Worm (Caenorhabditis elegans) whole organism, L1 larva: Measurements from ENCODE around the gene Y53F4B.27.
A peak's percentile ranks its signal among the peaks of the same experiment; 100 is the strongest.

Experiments
- C04F5.9 ChIP-seq: sonication (generic microtip); optimal IDR thresholded peaks from 2 replicates; lab custom pipeline; 2016; ENCODE audit warnings: missing genetic modification characterization, missing compliant biosample characterization
- Y116A8C.19 ChIP-seq: sonication (generic microtip); optimal IDR thresholded peaks from 2 replicates; lab custom pipeline; 2016; ENCODE audit warnings: missing compliant biosample characterization, missing genetic modification characterization, borderline replicate concordance
- aha-1 ChIP-seq: fragments of 150-350 bp; optimal IDR thresholded peaks from 2 replicates; lab custom pipeline; 2014; ENCODE audit warnings: missing biosample characterization, missing genetic modification characterization
- aly-2 ChIP-seq: fragments of 150-350 bp; optimal IDR thresholded peaks from 2 replicates; lab custom pipeline; 2014; ENCODE audit warnings: missing biosample characterization, missing genetic modification characterization
- ama-1 ChIP-seq: fragments of 150-350 bp; optimal IDR thresholded peaks from 2 replicates; lab custom pipeline; 2014
- blmp-1 ChIP-seq: fragments of 150-350 bp; optimal IDR thresholded peaks from 2 replicates; lab custom pipeline; 2014; ENCODE audit warnings: missing biosample characterization, missing genetic modification characterization
- ceh-90 ChIP-seq: sonication (generic microtip); optimal IDR thresholded peaks from 2 replicates; lab custom pipeline; 2016; ENCODE audit warnings: missing genetic modification characterization, missing compliant biosample characterization
- ces-1 ChIP-seq: fragments of 150-350 bp; optimal IDR thresholded peaks from 2 replicates; lab custom pipeline; 2014; ENCODE audit warnings: missing biosample characterization, missing genetic modification reagents, missing genetic modification characterization
- dsc-1 ChIP-seq: sonication (generic microtip); optimal IDR thresholded peaks from 2 replicates; lab custom pipeline; 2016; ENCODE audit warnings: mild to moderate bottlenecking, missing genetic modification characterization, missing compliant biosample characterization
- efl-1 ChIP-seq, 4 experiments: fragments of 150-350 bp; optimal IDR thresholded peaks in 3 of 4; peaks in 1 of 4; 1 replicate in 1 of 4; 2 replicates in 3 of 4; lab custom pipeline; 2014; ENCODE audit warnings: missing biosample characterization in 2 of 4, missing genetic modification characterization in 2 of 4, missing genetic modification reagents in 2 of 4
- egl-13 ChIP-seq: sonication (generic microtip); optimal IDR thresholded peaks from 2 replicates; lab custom pipeline; 2016; ENCODE audit warnings: missing genotype, missing genetic modification reagents, missing genetic modification characterization, missing compliant biosample characterization
- egl-27 ChIP-seq, 2 experiments: fragments of 150-350 bp in 1 of 2; sonication (generic microtip); optimal IDR thresholded peaks; 3 replicates each; lab custom pipeline; 2017 to 2018; ENCODE audit warnings: missing biosample characterization in 2 of 2, missing genetic modification characterization in 2 of 2, missing genetic modification reagents in 2 of 2
- elt-2 ChIP-seq: sonication (generic microtip); optimal IDR thresholded peaks from 2 replicates; lab custom pipeline; 2016; ENCODE audit warnings: missing genetic modification characterization, mild to moderate bottlenecking, inconsistent platforms, missing compliant biosample characterization, missing genetic modification reagents
- elt-3 ChIP-seq, 6 experiments: fragments of 150-350 bp in 1 of 6; sonication (generic microtip); optimal IDR thresholded peaks; 2 replicates each; lab custom pipeline; 2017 to 2018; ENCODE audit warnings: missing biosample characterization in 6 of 6, missing genetic modification characterization in 6 of 6, inconsistent platforms in 1 of 6
- fkh-10 ChIP-seq: sonication (generic microtip); optimal IDR thresholded peaks from 2 replicates; lab custom pipeline; 2017; ENCODE audit warnings: missing biosample characterization, missing genetic modification reagents, missing genetic modification characterization
- fkh-8 ChIP-seq: sonication (generic microtip); optimal IDR thresholded peaks from 2 replicates; lab custom pipeline; 2016; ENCODE audit warnings: mild to moderate bottlenecking, missing genetic modification characterization, missing compliant biosample characterization
- fos-1 ChIP-seq: fragments of 150-350 bp; optimal IDR thresholded peaks from 2 replicates; lab custom pipeline; 2014; ENCODE audit warnings: missing biosample characterization, missing genetic modification characterization
- grh-1 ChIP-seq: fragments of 200-800 bp; sonication (Bioruptor generic); IDR thresholded peaks from 2 replicates; pipeline ENCODE4 v1.3.6; 2022; ENCODE audit warnings: missing genetic modification reagents, missing genetic modification characterization, missing compliant biosample characterization
- hpl-2 ChIP-seq: fragments of 150-350 bp; optimal IDR thresholded peaks from 2 replicates; lab custom pipeline; 2014; ENCODE audit warnings: missing biosample characterization, missing genetic modification reagents, missing genetic modification characterization
- isw-1 ChIP-seq: fragments of 200-800 bp; sonication (Bioruptor generic); IDR thresholded peaks from 2 replicates; pipeline ENCODE4 v1.3.6; 2022; ENCODE audit warnings: missing genetic modification characterization, missing compliant biosample characterization
- lin-13 ChIP-seq: fragments of 150-350 bp; optimal IDR thresholded peaks from 2 replicates; lab custom pipeline; 2014; ENCODE audit warnings: missing biosample characterization, missing genetic modification reagents, missing genetic modification characterization
- lin-14 ChIP-seq: fragments of 200-800 bp; sonication (Bioruptor generic); optimal IDR thresholded peaks from 2 replicates; lab custom pipeline; 2018; ENCODE audit warnings: mild to moderate bottlenecking, missing genetic modification characterization, moderate library complexity, missing compliant biosample characterization
- lin-15B ChIP-seq: fragments of 150-350 bp; sonication (generic microtip); optimal IDR thresholded peaks from 3 replicates; lab custom pipeline; 2014; ENCODE audit warnings: missing biosample characterization, missing genetic modification characterization
- lin-35 ChIP-seq, 2 experiments: fragments of 150-350 bp; optimal IDR thresholded peaks; 2 replicates each; lab custom pipeline; 2014; ENCODE audit warnings: missing biosample characterization in 2 of 2, missing genetic modification characterization in 2 of 2, missing genetic modification reagents in 2 of 2
- lin-39 ChIP-seq: fragments of 150-350 bp; optimal IDR thresholded peaks from 2 replicates; lab custom pipeline; 2014; ENCODE audit warnings: missing biosample characterization, missing genetic modification reagents, missing genetic modification characterization
- mab-9 ChIP-seq: fragments of 200-800 bp; sonication (Bioruptor generic); IDR thresholded peaks from 2 replicates; pipeline ENCODE4 v1.3.6; 2022; ENCODE audit warnings: missing genetic modification reagents, missing genetic modification characterization, missing compliant biosample characterization
- mdl-1 ChIP-seq, 2 experiments: fragments of 150-350 bp; optimal IDR thresholded peaks; 2 replicates each; lab custom pipeline; 2014 to 2017; ENCODE audit warnings: missing biosample characterization in 2 of 2, missing genetic modification characterization in 2 of 2, inconsistent platforms in 1 of 2
- mef-2 ChIP-seq: fragments of 150-350 bp; optimal IDR thresholded peaks from 2 replicates; lab custom pipeline; 2014; ENCODE audit warnings: missing biosample characterization, missing genetic modification characterization
- mep-1 ChIP-seq: fragments of 150-350 bp; optimal IDR thresholded peaks from 2 replicates; lab custom pipeline; 2014; ENCODE audit warnings: missing biosample characterization, missing genetic modification characterization
- nhr-19 ChIP-seq: fragments of 200-800 bp; sonication (Bioruptor generic); conservative IDR thresholded peaks from 2 replicates; pipeline ENCODE4 v1.3.6; 2022; ENCODE audit warnings: missing genetic modification characterization, missing compliant biosample characterization
- nhr-20 ChIP-seq: sonication (generic microtip); optimal IDR thresholded peaks from 2 replicates; lab custom pipeline; 2016; ENCODE audit warnings: mild to moderate bottlenecking, missing genetic modification characterization, missing compliant biosample characterization
- nhr-237 ChIP-seq: fragments of 150-350 bp; optimal IDR thresholded peaks from 2 replicates; lab custom pipeline; 2014; ENCODE audit warnings: missing biosample characterization, missing genetic modification characterization
- nhr-28 ChIP-seq: fragments of 150-350 bp; optimal IDR thresholded peaks from 2 replicates; lab custom pipeline; 2014; ENCODE audit warnings: missing biosample characterization, missing genetic modification characterization
- nhr-47 ChIP-seq: sonication (generic microtip); optimal IDR thresholded peaks from 2 replicates; lab custom pipeline; 2016; ENCODE audit warnings: mild to moderate bottlenecking, missing genetic modification characterization, moderate library complexity, missing compliant biosample characterization
- nhr-76 ChIP-seq: sonication (generic microtip); optimal IDR thresholded peaks from 2 replicates; lab custom pipeline; 2017; ENCODE audit warnings: missing biosample characterization, missing genetic modification characterization
- skn-1 ChIP-seq: fragments of 150-350 bp; optimal IDR thresholded peaks from 2 replicates; lab custom pipeline; 2014; ENCODE audit warnings: missing biosample characterization, missing genetic modification characterization
- sup-37 ChIP-seq: fragments of 200-800 bp; sonication (Bioruptor generic); optimal IDR thresholded peaks from 2 replicates; lab custom pipeline; 2018; ENCODE audit warnings: mild to moderate bottlenecking, missing genetic modification characterization, missing compliant biosample characterization
- swsn-7 ChIP-seq: sonication (generic microtip); optimal IDR thresholded peaks from 2 replicates; lab custom pipeline; 2016; ENCODE audit warnings: missing genetic modification characterization, missing compliant biosample characterization
- tbx-2 ChIP-seq: sonication (generic microtip); optimal IDR thresholded peaks from 2 replicates; lab custom pipeline; 2016; ENCODE audit warnings: missing genetic modification characterization, missing compliant biosample characterization
- unc-130 ChIP-seq: fragments of 150-350 bp; optimal IDR thresholded peaks from 2 replicates; lab custom pipeline; 2017; ENCODE audit warnings: missing biosample characterization, missing genetic modification characterization, inconsistent platforms
- unc-30 ChIP-seq: sonication (generic microtip); optimal IDR thresholded peaks from 2 replicates; lab custom pipeline; 2017; ENCODE audit warnings: missing biosample characterization, missing genetic modification characterization
- xbp-1 ChIP-seq: sonication (generic microtip); optimal IDR thresholded peaks from 2 replicates; lab custom pipeline; 2016; ENCODE audit warnings: missing genetic modification characterization, missing compliant biosample characterization
- zag-1 ChIP-seq: fragments of 150-350 bp; optimal IDR thresholded peaks from 2 replicates; lab custom pipeline; 2014; ENCODE audit warnings: missing biosample characterization, missing genetic modification characterization
- zip-4 ChIP-seq: fragments of 200-800 bp; sonication (Bioruptor generic); optimal IDR thresholded peaks from 2 replicates; lab custom pipeline; 2018; ENCODE audit warnings: mild to moderate bottlenecking, missing genetic modification characterization, moderate library complexity, missing compliant biosample characterization
- ztf-11 ChIP-seq, 2 experiments: sonication (generic microtip); optimal IDR thresholded peaks; 2 replicates each; lab custom pipeline; 2016 to 2017; ENCODE audit warnings: missing genetic modification characterization in 2 of 2, missing biosample characterization in 1 of 2, missing compliant biosample characterization in 1 of 2
- ztf-4 ChIP-seq: fragments of 150-350 bp; optimal IDR thresholded peaks from 2 replicates; lab custom pipeline; 2014; ENCODE audit warnings: missing biosample characterization, missing genetic modification characterization

Gene Y53F4B.27

ce11 chrII:15145594-15145993 lies at the start of gene Y53F4B.27:
Y53F4B.27 (plus strand) TSS chrII:15145894.
- TF ChIP-seq blmp-1 (tag; lab: Kevin White, UChicago), result peak; percentile 63
- TF ChIP-seq ama-1, result no peak
- TF ChIP-seq, all 84 proteins: peak for 1

DNA sequence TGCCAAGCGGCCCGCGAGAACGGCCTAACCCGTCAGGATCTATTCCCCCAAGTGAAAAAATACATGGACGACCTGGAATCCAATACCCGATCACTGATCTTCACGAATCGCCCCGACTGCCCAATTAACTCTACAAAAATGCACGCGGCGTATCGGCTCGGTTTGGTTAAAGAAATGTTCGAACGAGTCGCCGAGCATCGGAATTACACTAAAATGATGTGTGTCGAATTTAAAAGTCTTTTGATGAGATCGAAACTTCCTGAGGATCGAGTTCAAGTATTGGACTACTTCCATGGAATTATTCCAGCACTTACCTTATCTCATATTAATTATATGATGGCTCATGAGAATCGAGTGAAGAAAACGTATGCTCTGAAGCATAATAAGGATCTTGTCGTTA lies 38.5 kb upstream of the Y53F4B.27 start:
- TF ChIP-seq nhr-237 (no peak), fkh-10 (no peak), grh-1 (GFP tag; lab: Robert Waterston, UW) (no peak), blmp-1 (tag; lab: Kevin White, UChicago) (no peak), ztf-11 (tag; optimal IDR thresholded peaks at IDR 0.05; lab: Kevin White, UChicago) (no peak), nhr-20 (no peak), elt-2 (tag; lab: Kevin White, UChicago) (no peak), ces-1 (GFP tag; lab: Kevin White, UChicago) (no peak), lin-15B (no peak), sup-37 (GFP tag; lab: Kevin White, UChicago) (no peak), zip-4 (GFP tag; lab: Kevin White, UChicago) (no peak), fos-1 (tag; lab: Kevin White, UChicago) (no peak), mef-2 (tag; lab: Kevin White, UChicago) (no peak), ama-1 (no peak), C04F5.9 (tag; lab: Kevin White, UChicago) (no peak)

DNA sequence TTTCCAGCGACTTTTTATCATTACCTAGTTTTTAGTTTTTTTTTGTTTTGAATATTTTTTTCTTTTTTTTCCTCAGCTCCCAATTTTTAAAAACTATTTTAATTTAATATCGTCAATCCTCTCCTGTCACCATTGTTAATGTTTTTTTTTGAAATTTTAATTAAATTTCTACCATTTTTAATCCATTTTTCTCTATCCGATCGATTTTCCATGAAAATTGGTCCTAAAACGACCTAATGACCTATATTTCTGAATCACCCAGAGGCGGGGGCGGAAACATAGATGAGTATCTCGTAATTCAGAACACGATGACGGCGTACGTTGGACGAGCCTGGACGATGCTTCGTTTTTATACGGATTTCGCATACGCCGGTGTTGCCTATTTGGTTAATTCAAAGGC lies 35.9 kb upstream of the Y53F4B.27 start, which contains the start of gene Y53F4B.39:
TSS of gene Y53F4B.39 (plus strand) at position 301 of the 400 bp plus-strand sequence.
- TF ChIP-seq aly-2 (tag; lab: Kevin White, UChicago), result no peak
- TF ChIP-seq lin-14 (GFP tag; lab: Kevin White, UChicago), result no peak
- no peak for TF ChIP-seq xbp-1 (tag; lab: Kevin White, UChicago)
- TF ChIP-seq ces-1 (GFP tag; lab: Kevin White, UChicago), result no peak
- no peak for TF ChIP-seq sup-37 (GFP tag; lab: Kevin White, UChicago)
- TF ChIP-seq unc-30 (tag; lab: Kevin White, UChicago), result no peak
- no peak for TF ChIP-seq lin-15B
- no peak for TF ChIP-seq swsn-7 (tag; lab: Kevin White, UChicago)
- TF ChIP-seq nhr-76, result no peak
- TF ChIP-seq egl-27 (tag; optimal IDR thresholded peaks at IDR 0.05; lab: Kevin White, UChicago), result no peak
- no peak for TF ChIP-seq Y116A8C.19 (tag; lab: Kevin White, UChicago)
- TF ChIP-seq zag-1, result no peak
- no peak for TF ChIP-seq elt-3 (tag; optimal IDR thresholded peaks at IDR 0.05; lab: Kevin White, UChicago)
- TF ChIP-seq unc-130, result no peak
- no peak for TF ChIP-seq mdl-1 (tag; optimal IDR thresholded peaks at IDR 0.05; lab: Kevin White, UChicago)
- TF ChIP-seq aha-1 (tag; lab: Kevin White, UChicago), result no peak

DNA sequence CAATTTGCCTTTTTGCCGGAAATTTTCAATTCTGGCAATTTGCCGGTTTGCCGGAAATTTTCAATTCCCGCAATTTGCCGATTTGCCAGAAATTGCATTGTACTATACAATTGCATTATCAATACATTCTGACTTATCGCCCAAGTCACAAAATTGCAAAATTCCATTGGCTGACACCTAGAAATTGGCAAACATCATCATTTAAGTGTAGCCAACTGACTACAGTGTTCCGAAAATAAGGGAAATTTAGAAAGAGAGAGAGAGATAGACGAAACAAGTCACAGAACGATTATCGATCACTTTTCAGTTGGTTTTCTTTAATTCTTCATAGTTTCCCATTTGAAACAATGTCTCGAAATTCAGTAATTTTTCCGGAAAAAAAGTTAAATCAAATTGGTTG lies 34.3 kb upstream of the Y53F4B.27 start:
- TF ChIP-seq hpl-2 (GFP tag; lab: Kevin White, UChicago) (no peak), blmp-1 (tag; lab: Kevin White, UChicago) (peak; percentile 72), isw-1 (no peak), sup-37 (GFP tag; lab: Kevin White, UChicago) (no peak), nhr-28 (tag; lab: Kevin White, UChicago) (no peak), efl-1 (optimal IDR thresholded peaks at IDR 0.05; lab: Kevin White, UChicago) (no peak), efl-1 (GFP tag; optimal IDR thresholded peaks at IDR 0.05 in 1 of 2; lab: Kevin White, UChicago) (peak in 1 of 2 experiments; percentile 78), fkh-10 (no peak), elt-2 (tag; lab: Kevin White, UChicago) (peak; percentile 60), ztf-4 (tag; lab: Kevin White, UChicago) (no peak), fkh-8 (no peak), zag-1 (no peak), lin-13 (GFP tag; lab: Kevin White, UChicago) (no peak), mab-9 (GFP tag; lab: Robert Waterston, UW) (no peak), dsc-1 (tag; lab: Kevin White, UChicago) (no peak), ceh-90 (tag; lab: Kevin White, UChicago) (no peak), ama-1 (no peak), aha-1 (tag; lab: Kevin White, UChicago) (no peak), nhr-20 (peak; percentile 86), mep-1 (tag; lab: Kevin White, UChicago) (no peak), tbx-2 (tag; lab: Kevin White, UChicago) (no peak), nhr-47 (tag; lab: Kevin White, UChicago) (no peak), lin-35 (GFP tag; optimal IDR thresholded peaks at IDR 0.05; lab: Kevin White, UChicago) (peak in 1 of 2 experiments; percentile 54), nhr-19 (GFP tag; lab: Robert Waterston, UW) (peak; percentile 46), egl-13 (tag; lab: Kevin White, UChicago) (no peak), fos-1 (tag; lab: Kevin White, UChicago) (no peak), C04F5.9 (tag; lab: Kevin White, UChicago) (no peak), skn-1 (tag; lab: Kevin White, UChicago) (no peak), ces-1 (GFP tag; lab: Kevin White, UChicago) (no peak), ztf-11 (tag; optimal IDR thresholded peaks at IDR 0.05; lab: Kevin White, UChicago) (no peak), lin-39 (tag; lab: Kevin White, UChicago) (no peak)
